Worm (Caenorhabditis elegans) whole organism, mixed stage, embryonic: Measurements from ENCODE around the gene R07B7.9.

Source experiments
- M03D4.4 ChIP-seq: sonication (generic microtip); optimal IDR thresholded peaks from 2 replicates; lab custom pipeline; 2017; ENCODE audit warnings: mild to moderate bottlenecking, missing genetic modification characterization, missing compliant biosample characterization
- ceh-43 ChIP-seq: fragments of 200-800 bp; sonication (Bioruptor generic); optimal IDR thresholded peaks from 2 replicates; lab custom pipeline; 2018; ENCODE audit warnings: mild to moderate bottlenecking, missing genetic modification characterization, moderate library complexity, missing compliant biosample characterization
- ces-1 ChIP-seq: fragments of 150-350 bp; optimal IDR thresholded peaks from 2 replicates; lab custom pipeline; 2014; ENCODE audit warnings: missing biosample characterization, missing genetic modification reagents, missing genetic modification characterization
- lin-32 ChIP-seq: fragments of 200-800 bp; sonication (Bioruptor generic); optimal IDR thresholded peaks from 2 replicates; lab custom pipeline; 2018; ENCODE audit warnings: mild to moderate bottlenecking, missing genetic modification characterization, missing compliant biosample characterization
- lsy-2 ChIP-seq: fragments of 150-350 bp; optimal IDR thresholded peaks from 2 replicates; lab custom pipeline; 2014; ENCODE audit warnings: missing biosample characterization, missing genetic modification characterization
- mep-1 ChIP-seq: fragments of 150-350 bp; optimal IDR thresholded peaks from 2 replicates; lab custom pipeline; 2017; ENCODE audit warnings: missing biosample characterization, missing genetic modification reagents, missing genetic modification characterization, inconsistent platforms
- nhr-2 ChIP-seq: fragments of 150-350 bp; optimal IDR thresholded peaks from 2 replicates; lab custom pipeline; 2014; ENCODE audit warnings: missing biosample characterization, missing genetic modification characterization
- nhr-237 ChIP-seq: fragments of 150-350 bp; optimal IDR thresholded peaks from 2 replicates; lab custom pipeline; 2014; ENCODE audit warnings: missing biosample characterization, missing genetic modification characterization
- nhr-28 ChIP-seq: fragments of 150-350 bp; optimal IDR thresholded peaks from 2 replicates; lab custom pipeline; 2014; ENCODE audit warnings: missing biosample characterization, missing genetic modification characterization
- pha-4 ChIP-seq: fragments of 150-350 bp; optimal IDR thresholded peaks from 2 replicates; lab custom pipeline; 2018; ENCODE audit warnings: missing biosample characterization, missing genetic modification reagents, missing genetic modification characterization
- tbx-8 ChIP-seq: fragments of 200-800 bp; sonication (Bioruptor generic); optimal IDR thresholded peaks from 2 replicates; lab custom pipeline; 2018; ENCODE audit warnings: mild to moderate bottlenecking, missing genetic modification characterization, moderate library complexity, missing compliant biosample characterization
- unc-39 ChIP-seq: fragments of 150-350 bp; optimal IDR thresholded peaks from 2 replicates; lab custom pipeline; 2014; ENCODE audit warnings: missing biosample characterization, missing genetic modification characterization
- unc-62 ChIP-seq: fragments of 150-350 bp; optimal IDR thresholded peaks from 2 replicates; lab custom pipeline; 2014; ENCODE audit warnings: missing biosample characterization, missing genetic modification reagents, missing genetic modification characterization
- ztf-11 ChIP-seq: fragments of 150-350 bp; optimal IDR thresholded peaks from 2 replicates; lab custom pipeline; 2014; ENCODE audit warnings: missing biosample characterization, missing genetic modification characterization

DNA sequence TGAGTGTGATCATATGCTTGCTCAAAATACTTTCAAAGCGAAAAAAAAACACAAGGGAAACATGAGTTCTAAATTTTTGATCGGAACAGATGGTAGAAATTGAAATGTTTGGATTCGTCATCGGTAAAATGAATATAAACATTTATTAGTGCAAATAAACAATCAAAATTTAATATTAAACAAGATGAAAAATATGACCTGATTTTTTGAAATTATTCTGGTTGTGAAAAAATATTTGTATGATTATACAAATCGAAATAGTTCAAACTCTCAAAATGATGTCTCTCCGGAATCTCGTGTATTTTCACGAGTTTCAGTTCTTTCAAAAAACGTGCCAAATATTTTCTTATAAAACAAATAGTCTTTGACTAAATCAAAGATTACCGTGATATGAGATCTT lies 40.2 kb upstream of the R07B7.9 start, which contains the start of gene C13C4.7:
- TF ChIP-seq nhr-2 (tag; lab: Kevin White, UChicago) (no peak), M03D4.4 (tag; lab: Kevin White, UChicago) (no peak), tbx-8 (GFP tag; lab: Kevin White, UChicago) (no peak), ces-1 (GFP tag; lab: Kevin White, UChicago) (no peak), ztf-11 (tag; lab: Kevin White, UChicago) (no peak), mep-1 (tag; lab: Kevin White, UChicago) (no peak), lin-32 (GFP tag; lab: Kevin White, UChicago) (no peak), pha-4 (no peak), nhr-237 (tag; lab: Kevin White, UChicago) (no peak), ceh-43 (GFP tag; lab: Kevin White, UChicago) (no peak), lsy-2 (tag; lab: Kevin White, UChicago) (no peak), unc-39 (tag; lab: Kevin White, UChicago) (no peak), unc-62 (no peak), nhr-28 (tag; lab: Kevin White, UChicago) (no peak)
